Worm (Caenorhabditis elegans): ENCODE data around the gene memb-2.

DNA sequence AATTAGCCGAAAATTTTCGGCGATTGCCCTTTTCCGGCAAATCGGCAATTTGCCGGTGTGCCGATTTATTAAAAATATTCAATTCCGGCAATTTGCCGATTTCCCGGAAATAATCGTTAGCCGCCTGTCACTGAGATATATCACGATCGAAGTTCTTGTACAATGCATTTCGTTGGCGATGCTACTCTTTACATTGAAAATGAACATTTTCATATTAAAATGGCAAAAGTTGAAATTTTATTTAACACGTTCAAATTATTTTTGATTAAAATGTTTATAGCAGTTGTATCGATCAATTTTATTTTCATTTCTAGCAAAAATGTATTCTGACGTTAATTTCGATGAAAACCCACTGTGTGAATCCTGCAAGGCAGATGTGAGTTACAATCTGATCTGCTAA, 5.2 kb downstream of the memb-2 start, which contains the start of gene M03E7.3:
- no peak for TF ChIP-seq him-1 (tag; optimal IDR thresholded peaks at IDR 0.05)
- no peak for TF ChIP-seq dao-5 (tag; optimal IDR thresholded peaks at IDR 0.05)
- no peak for TF ChIP-seq W03F9.2 (tag; optimal IDR thresholded peaks at IDR 0.05)

Measured in whole organism, L4/young adult.